Fruit fly (Drosophila melanogaster) whole organism, wandering third instar larva: ENCODE results near the gene Uch.

Source experiments
- Abd-B ChIP-seq: fragments of >200 bp; optimal IDR thresholded peaks from 2 replicates; lab custom pipeline; 2017; ENCODE audit warnings: missing biosample characterization, missing genetic modification characterization
- CG32264 ChIP-seq: fragments of 200-800 bp; sonication (Bioruptor generic); optimal IDR thresholded peaks from 2 replicates; lab custom pipeline; 2016; ENCODE audit warnings: missing biosample characterization, missing genetic modification characterization
- CG9705 ChIP-seq: fragments of 200-800 bp; sonication (Bioruptor generic); optimal IDR thresholded peaks from 2 replicates; lab custom pipeline; 2018; ENCODE audit warnings: missing biosample characterization, mild to moderate bottlenecking, missing genetic modification characterization
- CrebA ChIP-seq: fragments of 200-800 bp; sonication (Bioruptor generic); optimal IDR thresholded peaks from 2 replicates; lab custom pipeline; 2016; ENCODE audit warnings: missing biosample characterization, mild to moderate bottlenecking, missing genetic modification characterization, borderline replicate concordance
- Dfd ChIP-seq: fragments of >200 bp; optimal IDR thresholded peaks from 2 replicates; lab custom pipeline; 2017; ENCODE audit warnings: missing biosample characterization, missing genetic modification characterization
- Dif ChIP-seq: fragments of 200-275, 200-300 bp; sonication (Bioruptor generic); optimal IDR thresholded peaks from 2 replicates; lab custom pipeline; 2018; ENCODE audit warnings: missing biosample characterization, missing genetic modification characterization; ENCODE audit not compliant: partially characterized antibody
- GATAd ChIP-seq: sonication (Bioruptor generic); optimal IDR thresholded peaks from 2 replicates; lab custom pipeline; 2016; ENCODE audit warnings: missing biosample characterization, missing genetic modification characterization
- HLH106 ChIP-seq: fragments of 200-800 bp; optimal IDR thresholded peaks from 3 replicates; lab custom pipeline; 2019; ENCODE audit warnings: missing biosample characterization, mild to moderate bottlenecking, missing genetic modification characterization, moderate library complexity
- Hnf4 ChIP-seq: fragments of 200-800 bp; sonication (Bioruptor generic); optimal IDR thresholded peaks from 2 replicates; lab custom pipeline; 2016; ENCODE audit warnings: missing biosample characterization, mild to moderate bottlenecking, missing genetic modification characterization
- Hr78 ChIP-seq: fragments of >200 bp; optimal IDR thresholded peaks from 2 replicates; lab custom pipeline; 2017; ENCODE audit warnings: missing biosample characterization, missing genetic modification characterization
- Hr83 ChIP-seq: fragments of 200-300 bp; sonication (Bioruptor generic); optimal IDR thresholded peaks from 2 replicates; lab custom pipeline; 2016; ENCODE audit warnings: missing biosample characterization, mild to moderate bottlenecking, missing genetic modification characterization, moderate library complexity; ENCODE audit not compliant: poor library complexity, severe bottlenecking
- Jra ChIP-seq: sonication (Bioruptor generic); optimal IDR thresholded peaks from 2 replicates; lab custom pipeline; 2016; ENCODE audit warnings: missing biosample characterization, missing genetic modification characterization
- Mio ChIP-seq: sonication (Bioruptor generic); optimal IDR thresholded peaks from 2 replicates; lab custom pipeline; 2016; ENCODE audit warnings: missing biosample characterization, missing genetic modification characterization
- Myc ChIP-seq: fragments of >200 bp; optimal IDR thresholded peaks from 2 replicates; lab custom pipeline; 2017
- N ChIP-seq: fragments of >200 bp; optimal IDR thresholded peaks from 2 replicates; lab custom pipeline; 2018; ENCODE audit warnings: missing biosample characterization, missing external identifiers, missing genetic modification characterization
- OdsH ChIP-seq: fragments of 200-800 bp; sonication (Bioruptor generic); optimal IDR thresholded peaks from 2 replicates; lab custom pipeline; 2016; ENCODE audit warnings: missing biosample characterization, mild to moderate bottlenecking, missing genetic modification characterization
- Rel ChIP-seq, 2 experiments: fragments of 200-800 bp; sonication (Bioruptor generic) in 1 of 2; optimal IDR thresholded peaks; 2 replicates in 1 of 2; 3 replicates in 1 of 2; lab custom pipeline; 2016 to 2019; ENCODE audit warnings: mild to moderate bottlenecking in 2 of 2, missing biosample characterization in 2 of 2, missing genetic modification characterization in 2 of 2, moderate library complexity in 1 of 2
- Sp1 ChIP-seq: fragments of 200-800 bp; sonication (Bioruptor generic); optimal IDR thresholded peaks from 3 replicates; lab custom pipeline; 2019; ENCODE audit warnings: missing biosample characterization, mild to moderate bottlenecking, missing genetic modification characterization, moderate library complexity
- Vsx2 ChIP-seq: fragments of 200-300, 225-300 bp; sonication (Bioruptor generic); optimal IDR thresholded peaks from 2 replicates; lab custom pipeline; 2018; ENCODE audit warnings: missing biosample characterization, missing genetic modification characterization; ENCODE audit not compliant: partially characterized antibody
- br ChIP-seq: fragments of 200-800 bp; sonication (Bioruptor generic); optimal IDR thresholded peaks from 2 replicates; lab custom pipeline; 2016; ENCODE audit warnings: missing biosample characterization, missing genetic modification characterization
- brk ChIP-seq: fragments of 200-800 bp; sonication (Bioruptor generic); optimal IDR thresholded peaks from 2 replicates; lab custom pipeline; 2016; ENCODE audit warnings: missing biosample characterization, mild to moderate bottlenecking, missing genetic modification characterization
- dl ChIP-seq, 2 experiments: fragments of 175-275, 200-275 bp in 1 of 2; fragments of 200-275 bp in 1 of 2; sonication (Bioruptor generic); optimal IDR thresholded peaks; lab custom pipeline; 2018; ENCODE audit warnings: mild to moderate bottlenecking in 2 of 2, missing biosample characterization in 2 of 2, missing genetic modification characterization in 2 of 2, moderate library complexity in 2 of 2; ENCODE audit not compliant: partially characterized antibody in 2 of 2, insufficient read depth in 1 of 2
- dmrt93B ChIP-seq: fragments of 200-800 bp; sonication (Bioruptor generic); optimal IDR thresholded peaks from 2 replicates; lab custom pipeline; 2018; ENCODE audit warnings: missing biosample characterization, mild to moderate bottlenecking, missing genetic modification characterization
- dsf ChIP-seq: sonication (Bioruptor generic); optimal IDR thresholded peaks from 2 replicates; lab custom pipeline; 2016; ENCODE audit warnings: missing biosample characterization, missing genetic modification characterization, borderline replicate concordance
- ey ChIP-seq: fragments of 200-800 bp; sonication (Bioruptor generic); optimal IDR thresholded peaks from 2 replicates; lab custom pipeline; 2016; ENCODE audit warnings: missing biosample characterization, missing genetic modification characterization
- foxo ChIP-seq, 2 experiments: fragments of 200-800 bp; sonication (Bioruptor generic); optimal IDR thresholded peaks; 2 replicates in 1 of 2; 3 replicates in 1 of 2; lab custom pipeline; 2016 to 2017; ENCODE audit warnings: missing biosample characterization in 2 of 2, missing genetic modification characterization in 2 of 2
- fru ChIP-seq: fragments of 200-800 bp; sonication (Bioruptor generic); optimal IDR thresholded peaks from 3 replicates; lab custom pipeline; 2016; ENCODE audit warnings: missing biosample characterization, mild to moderate bottlenecking, missing genetic modification characterization
- h ChIP-seq: fragments of 200-800 bp; sonication (Bioruptor generic); optimal IDR thresholded peaks from 3 replicates; lab custom pipeline; 2016; ENCODE audit warnings: missing biosample characterization, mild to moderate bottlenecking, missing genetic modification characterization
- jim ChIP-seq: fragments of 175-275, 200-325 bp; sonication (Bioruptor generic); optimal IDR thresholded peaks from 2 replicates; lab custom pipeline; 2016; ENCODE audit warnings: missing biosample characterization, mild to moderate bottlenecking, missing genetic modification characterization
- lola ChIP-seq: fragments of >200 bp; optimal IDR thresholded peaks from 2 replicates; lab custom pipeline; 2017; ENCODE audit warnings: missing biosample characterization, missing genetic modification characterization
- pan ChIP-seq: fragments of >200 bp; optimal IDR thresholded peaks from 2 replicates; lab custom pipeline; 2017
- psq ChIP-seq: fragments of 200-800 bp; sonication (Bioruptor generic); optimal IDR thresholded peaks from 3 replicates; lab custom pipeline; 2017; ENCODE audit warnings: missing biosample characterization, mild to moderate bottlenecking, missing genetic modification characterization, moderate library complexity
- rgr ChIP-seq: fragments of 200-800 bp; sonication (Bioruptor generic); optimal IDR thresholded peaks from 3 replicates; lab custom pipeline; 2016; ENCODE audit warnings: missing biosample characterization, mild to moderate bottlenecking, missing genetic modification characterization
- sage ChIP-seq: fragments of 200-800 bp; sonication (Bioruptor generic); optimal IDR thresholded peaks from 2 replicates; lab custom pipeline; 2016; ENCODE audit warnings: missing biosample characterization, mild to moderate bottlenecking, missing genetic modification characterization
- sv ChIP-seq: fragments of 200-800 bp; sonication (Bioruptor generic); optimal IDR thresholded peaks from 3 replicates; lab custom pipeline; 2016; ENCODE audit warnings: missing biosample characterization, missing genetic modification characterization
- tai ChIP-seq: sonication (Bioruptor generic); optimal IDR thresholded peaks from 2 replicates; lab custom pipeline; 2016; ENCODE audit warnings: missing biosample characterization, missing genetic modification characterization
- usp ChIP-seq: fragments of >200 bp; optimal IDR thresholded peaks from 2 replicates; lab custom pipeline; 2017; ENCODE audit warnings: missing biosample characterization, missing genetic modification characterization
- woc ChIP-seq: sonication (Bioruptor generic); optimal IDR thresholded peaks from 2 replicates; lab custom pipeline; 2016; ENCODE audit warnings: missing biosample characterization, mild to moderate bottlenecking, missing genetic modification characterization

Gene Uch

DNA sequence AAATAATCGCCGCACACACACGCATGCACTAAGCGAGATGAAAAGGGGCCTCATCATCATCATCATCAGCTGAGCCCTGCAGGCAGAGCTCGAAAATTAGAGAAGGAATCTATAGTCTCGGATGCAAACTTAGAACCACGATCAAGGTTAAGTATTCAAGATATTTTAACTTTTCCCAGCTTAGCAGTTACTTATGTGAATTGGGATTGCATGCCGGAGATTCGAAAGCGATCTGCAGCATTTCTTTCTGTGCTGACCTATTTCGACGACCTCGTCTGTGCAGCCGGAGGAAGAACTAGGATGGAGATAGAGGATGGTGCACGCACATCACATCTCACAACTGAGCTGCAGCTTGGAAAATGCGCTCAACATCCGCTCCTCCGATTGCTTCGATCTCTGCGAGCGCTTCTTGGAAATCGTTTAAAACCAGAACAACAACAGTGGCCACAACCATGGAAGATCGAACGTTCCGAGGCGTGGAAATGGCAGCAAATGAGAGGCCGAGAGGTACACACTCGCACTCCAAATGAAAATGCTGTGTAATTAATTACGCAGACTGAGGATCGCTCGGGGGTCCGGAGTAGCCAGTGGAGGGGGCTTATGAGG is 31.2 kb downstream of the Uch start:
- TF ChIP-seq Jra (GFP tag; lab: Kevin White, UChicago): no peak
- no peak for TF ChIP-seq OdsH (GFP tag; lab: Kevin White, UChicago)
- TF ChIP-seq Hr78: no peak
- TF ChIP-seq lola (GFP tag; lab: Kevin White, UChicago): no peak

DNA sequence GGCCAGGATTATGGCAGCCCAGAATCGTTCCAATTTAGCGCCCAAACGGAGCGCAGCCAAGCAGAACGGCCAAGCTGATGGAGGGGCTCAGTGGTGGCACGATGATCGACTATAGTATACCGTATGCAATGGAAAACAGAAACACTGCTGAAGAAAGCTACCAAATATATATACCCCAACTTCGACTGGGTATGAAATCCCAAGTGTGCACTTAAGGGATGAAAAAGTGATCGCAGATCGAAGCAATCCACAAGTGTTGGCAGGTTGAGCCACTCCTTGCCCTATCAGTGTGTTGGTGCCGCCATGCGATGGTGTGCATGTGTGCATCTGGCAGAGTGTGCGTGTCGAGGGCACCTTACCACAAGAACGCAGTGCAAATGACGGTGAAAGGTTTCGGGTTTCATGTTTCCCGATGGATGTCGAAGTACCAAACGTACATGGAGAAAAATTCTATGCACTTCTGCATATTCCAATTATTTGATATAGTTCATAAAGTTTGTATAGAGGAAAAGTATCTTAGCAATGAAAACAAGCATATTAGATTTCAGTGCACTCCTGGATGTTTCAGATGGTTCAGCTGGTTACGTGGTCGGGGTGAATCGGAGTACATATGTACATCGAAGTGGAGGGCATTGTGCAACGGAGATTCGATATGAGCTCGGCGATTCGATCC is 31.9 kb downstream of the Uch start:
- TF ChIP-seq ey (GFP tag; lab: Kevin White, UChicago) (no peak), Vsx2 (no peak), h (GFP tag; lab: Kevin White, UChicago) (peak; percentile 20), rgr (no peak), lola (GFP tag; lab: Kevin White, UChicago) (no peak), Hr78 (no peak), CrebA (GFP tag; lab: Kevin White, UChicago) (no peak), brk (GFP tag; lab: Kevin White, UChicago) (no peak), CG32264 (GFP tag; lab: Kevin White, UChicago) (no peak), Hnf4 (GFP tag; lab: Kevin White, UChicago) (peak; percentile 10), dmrt93B (GFP tag; lab: Kevin White, UChicago) (no peak), psq (GFP tag; lab: Kevin White, UChicago) (peak; percentile 14), Jra (GFP tag; lab: Kevin White, UChicago) (no peak), Myc (lab: Kevin White, UChicago) (no peak), fru (peak; percentile 59), sage (GFP tag; lab: Kevin White, UChicago) (no peak), OdsH (GFP tag; lab: Kevin White, UChicago) (peak; percentile 5), br (peak; percentile 7), tai (GFP tag; lab: Kevin White, UChicago) (no peak), N (no peak), Dfd (GFP tag; lab: Kevin White, UChicago) (no peak), GATAd (no peak), Hr83 (GFP tag; lab: Kevin White, UChicago) (no peak), Sp1 (GFP tag; lab: Kevin White, UChicago) (peak; percentile 10), Abd-B (GFP tag; lab: Kevin White, UChicago) (no peak), dl (GFP tag; optimal IDR thresholded peaks at IDR 0.05; lab: Kevin White, UChicago; ENCODE audit: insufficient read depth in 1 of 2, partially characterized antibody in 2 of 2) (no peak), CG9705 (GFP tag; lab: Kevin White, UChicago) (no peak), sv (GFP tag; lab: Kevin White, UChicago) (peak; percentile 31), HLH106 (tag; lab: Kevin White, UChicago) (peak; percentile 34), Mio (GFP tag; lab: Kevin White, UChicago) (no peak), pan (no peak), foxo (GFP tag; optimal IDR thresholded peaks at IDR 0.05; lab: Kevin White, UChicago) (peak in 1 of 2 experiments; percentile 37), woc (GFP tag; lab: Kevin White, UChicago) (peak; percentile 64), dsf (no peak), Dif (GFP tag; lab: Kevin White, UChicago) (no peak), Rel (GFP tag; optimal IDR thresholded peaks at IDR 0.05; lab: Kevin White, UChicago) (no peak), Rel (tag; optimal IDR thresholded peaks at IDR 0.05; lab: Kevin White, UChicago) (no peak), jim (no peak), usp (no peak)
- TF ChIP-seq, all 38 proteins: peak for 11
